Fruit fly (Drosophila melanogaster) whole organism, embryonic: Measurements from ENCODE around the gene Or67a.

ENCODE experiments used
- Asciz ChIP-seq: fragments of 200-800 bp; sonication (Bioruptor generic); optimal IDR thresholded peaks from 2 replicates; lab custom pipeline; 2017; ENCODE audit warnings: missing biosample characterization, mild to moderate bottlenecking, missing genetic modification characterization, missing genetic modification reagents
- Blimp-1 ChIP-seq: fragments of 200-800 bp; sonication (Bioruptor generic); optimal IDR thresholded peaks from 3 replicates; lab custom pipeline; 2018; ENCODE audit warnings: missing biosample characterization, missing genetic modification characterization, mild to moderate bottlenecking, moderate library complexity, missing genetic modification reagents
- BtbVII ChIP-seq: fragments of 200-800 bp; sonication (Bioruptor generic); optimal IDR thresholded peaks from 3 replicates; lab custom pipeline; 2017; ENCODE audit warnings: missing biosample characterization, mild to moderate bottlenecking, missing genetic modification characterization
- CG10147 ChIP-seq: fragments of 200-800 bp; sonication (Bioruptor generic); optimal IDR thresholded peaks from 2 replicates; lab custom pipeline; 2019; ENCODE audit warnings: missing biosample characterization, mild to moderate bottlenecking, missing genetic modification characterization, moderate library complexity
- CG14014 ChIP-seq: fragments of 200-800 bp; sonication (Bioruptor generic); IDR thresholded peaks from 2 replicates; pipeline ENCODE4 v1.3.6; 2022; ENCODE audit warnings: missing biosample characterization, missing genetic modification characterization
- CG15269 ChIP-seq: fragments of 200-800 bp; sonication (Bioruptor generic); optimal IDR thresholded peaks from 2 replicates; lab custom pipeline; 2018; ENCODE audit warnings: missing biosample characterization, mild to moderate bottlenecking, missing genetic modification characterization, moderate library complexity
- CG17829 ChIP-seq: fragments of 200-800 bp; optimal IDR thresholded peaks from 2 replicates; lab custom pipeline; 2019; ENCODE audit warnings: missing biosample characterization, mild to moderate bottlenecking, missing genetic modification characterization, moderate library complexity
- CG2712 ChIP-seq: fragments of 200-800 bp; optimal IDR thresholded peaks from 3 replicates; lab custom pipeline; 2019; ENCODE audit warnings: missing biosample characterization, mild to moderate bottlenecking, missing genetic modification characterization, moderate library complexity
- CG2875 ChIP-seq: fragments of 200-800 bp; sonication (Bioruptor generic); optimal IDR thresholded peaks from 2 replicates; lab custom pipeline; 2017; ENCODE audit warnings: missing biosample characterization, mild to moderate bottlenecking, missing genetic modification characterization, missing genetic modification reagents
- CG31441 ChIP-seq: fragments of 200-800 bp; sonication (Bioruptor generic); IDR thresholded peaks from 2 replicates; pipeline ENCODE4 v1.3.6; 2022; ENCODE audit warnings: missing biosample characterization, missing genetic modification characterization
- CG34224 ChIP-seq: fragments of 200-800 bp; sonication (Bioruptor generic); IDR thresholded peaks from 3 replicates; pipeline ENCODE4 v1.3.6; 2022; ENCODE audit warnings: missing biosample characterization, missing genetic modification characterization; ENCODE audit not compliant: partially characterized antibody
- CG34422 ChIP-seq: fragments of 200-800 bp; sonication (Bioruptor generic); IDR thresholded peaks from 3 replicates; pipeline ENCODE4 v1.3.6; 2022; ENCODE audit warnings: missing biosample characterization, missing genetic modification characterization
- CG5245 ChIP-seq: fragments of 200-800 bp; sonication (Bioruptor generic); optimal IDR thresholded peaks from 3 replicates; lab custom pipeline; 2016; ENCODE audit warnings: missing biosample characterization, missing genetic modification characterization
- CG7928 ChIP-seq: fragments of 200-800 bp; sonication (Bioruptor generic); optimal IDR thresholded peaks from 2 replicates; lab custom pipeline; 2017; ENCODE audit warnings: missing biosample characterization, mild to moderate bottlenecking, missing genetic modification characterization
- CG8281 ChIP-seq: fragments of 200-800 bp; sonication (Bioruptor generic); optimal IDR thresholded peaks from 2 replicates; lab custom pipeline; 2018; ENCODE audit warnings: missing biosample characterization, mild to moderate bottlenecking, missing genetic modification characterization, moderate library complexity
- CG8290 ChIP-seq, 3 experiments: fragments of 200-800 bp; sonication (Bioruptor generic); optimal IDR thresholded peaks; 2 replicates each; lab custom pipeline; 2016 to 2019; ENCODE audit warnings: missing biosample characterization in 3 of 3, missing genetic modification characterization in 3 of 3, mild to moderate bottlenecking in 2 of 3, moderate library complexity in 1 of 3
- Camta ChIP-seq: fragments of 200-800 bp; sonication (Bioruptor generic); optimal IDR thresholded peaks from 2 replicates; lab custom pipeline; 2016; ENCODE audit warnings: missing biosample characterization, missing genetic modification characterization
- D19B ChIP-seq: fragments of 200-800 bp; sonication (Bioruptor generic); optimal IDR thresholded peaks from 2 replicates; lab custom pipeline; 2017; ENCODE audit warnings: missing biosample characterization, mild to moderate bottlenecking, missing genetic modification characterization
- E2f2 ChIP-seq: fragments of 200-800 bp; sonication (Bioruptor generic); IDR thresholded peaks from 2 replicates; pipeline ENCODE4 v1.3.6; 2022; ENCODE audit warnings: missing biosample characterization, missing genetic modification characterization
- Eip74EF ChIP-seq, 2 experiments: fragments of 200-800 bp in 1 of 2; fragments of >200 bp in 1 of 2; sonication (Bioruptor generic) in 1 of 2; optimal IDR thresholded peaks; 2 replicates each; lab custom pipeline; 2017 to 2019; ENCODE audit warnings: missing biosample characterization in 2 of 2, missing genetic modification characterization in 2 of 2, mild to moderate bottlenecking in 1 of 2, moderate library complexity in 1 of 2
- Elba2 ChIP-seq: fragments of 200-800 bp; sonication (Bioruptor generic); optimal IDR thresholded peaks from 3 replicates; lab custom pipeline; 2016; ENCODE audit warnings: missing biosample characterization, missing genetic modification characterization
- Fer1 ChIP-seq: fragments of 200-800 bp; sonication (Bioruptor generic); optimal IDR thresholded peaks from 2 replicates; lab custom pipeline; 2017; ENCODE audit warnings: missing biosample characterization, mild to moderate bottlenecking, missing genetic modification characterization
- HHEX ChIP-seq: fragments of 200-800 bp; sonication (Bioruptor generic); optimal IDR thresholded peaks from 3 replicates; lab custom pipeline; 2017; ENCODE audit warnings: missing biosample characterization, mild to moderate bottlenecking, missing genetic modification characterization, missing genetic modification reagents
- HLH54F ChIP-seq: fragments of 200-800 bp; sonication (Bioruptor generic); optimal IDR thresholded peaks from 3 replicates; lab custom pipeline; 2016; ENCODE audit warnings: missing biosample characterization, missing genetic modification characterization
- Hr3 ChIP-seq: fragments of 200-800 bp; sonication (Bioruptor generic); optimal IDR thresholded peaks from 3 replicates; lab custom pipeline; 2016; ENCODE audit warnings: missing biosample characterization, missing genetic modification characterization
- Hr78 ChIP-seq, 2 experiments: fragments of 200-800 bp in 1 of 2; fragments of >200 bp in 1 of 2; sonication (Bioruptor generic) in 1 of 2; optimal IDR thresholded peaks; 2 replicates each; lab custom pipeline; 2017 to 2019; ENCODE audit warnings: missing biosample characterization in 2 of 2, missing genetic modification characterization in 2 of 2, mild to moderate bottlenecking in 1 of 2, moderate library complexity in 1 of 2
- Lim3 ChIP-seq: fragments of 200-800 bp; sonication (Bioruptor generic); IDR thresholded peaks from 2 replicates; pipeline ENCODE4 v1.3.6; 2022; ENCODE audit warnings: missing biosample characterization, missing genetic modification characterization
- Meics ChIP-seq: fragments of 200-800 bp; sonication (Bioruptor generic); optimal IDR thresholded peaks from 2 replicates; lab custom pipeline; 2017; ENCODE audit warnings: missing biosample characterization, mild to moderate bottlenecking, missing genetic modification characterization
- Nf-YB ChIP-seq: fragments of 200-800 bp; sonication (Bioruptor generic); optimal IDR thresholded peaks from 3 replicates; lab custom pipeline; 2019; ENCODE audit warnings: missing biosample characterization, mild to moderate bottlenecking, missing genetic modification characterization, moderate library complexity
- Ptx1 ChIP-seq: fragments of 200-800 bp; sonication (Bioruptor generic); IDR thresholded peaks from 2 replicates; pipeline ENCODE4 v1.3.6; 2022; ENCODE audit warnings: missing biosample characterization, missing genetic modification characterization
- Rx ChIP-seq: fragments of 200-800 bp; sonication (Bioruptor generic); IDR thresholded peaks from 2 replicates; pipeline ENCODE4 v1.3.6; 2022; ENCODE audit warnings: missing biosample characterization, missing genetic modification characterization
- Sry-δ ChIP-seq: fragments of 200-800 bp; sonication (Bioruptor generic); optimal IDR thresholded peaks from 2 replicates; lab custom pipeline; 2016; ENCODE audit warnings: missing biosample characterization, missing genetic modification characterization
- Xbp1 ChIP-seq: fragments of 200-800 bp; sonication (Bioruptor generic); optimal IDR thresholded peaks from 3 replicates; lab custom pipeline; 2016; ENCODE audit warnings: missing biosample characterization, mild to moderate bottlenecking, missing genetic modification characterization
- amos ChIP-seq: fragments of 200-800 bp; sonication (Bioruptor generic); IDR thresholded peaks from 2 replicates; pipeline ENCODE4 v1.3.6; 2022; ENCODE audit warnings: missing biosample characterization, missing genetic modification characterization; ENCODE audit not compliant: partially characterized antibody
- az2 ChIP-seq: fragments of 200-800 bp; sonication (Bioruptor generic); optimal IDR thresholded peaks from 3 replicates; lab custom pipeline; 2016; ENCODE audit warnings: missing biosample characterization, missing genetic modification characterization
- bcd ChIP-seq: fragments of 200-800 bp; sonication (Bioruptor generic); optimal IDR thresholded peaks from 2 replicates; lab custom pipeline; 2017; ENCODE audit warnings: missing biosample characterization, mild to moderate bottlenecking, missing genetic modification characterization
- croc ChIP-seq: fragments of 200-800 bp; sonication (Bioruptor generic); conservative IDR thresholded peaks from 3 replicates; pipeline ENCODE4 v1.3.6; 2022; ENCODE audit warnings: missing biosample characterization, missing genetic modification characterization
- crol ChIP-seq: fragments of 200-800 bp; sonication (Bioruptor generic); IDR thresholded peaks from 2 replicates; pipeline ENCODE4 v1.3.6; 2022; ENCODE audit warnings: missing biosample characterization, missing genetic modification characterization
- cwo ChIP-seq: fragments of 200-800 bp; sonication (Bioruptor generic); optimal IDR thresholded peaks from 3 replicates; lab custom pipeline; 2017; ENCODE audit warnings: missing biosample characterization, missing genetic modification characterization, mild to moderate bottlenecking, moderate library complexity, missing genetic modification reagents
- dan ChIP-seq: fragments of 200-800 bp; sonication (Bioruptor generic); IDR thresholded peaks from 2 replicates; pipeline ENCODE4 v1.3.6; 2022; ENCODE audit warnings: missing biosample characterization, missing genetic modification characterization
- dmrt11E ChIP-seq: fragments of 200-800 bp; sonication (Bioruptor generic); optimal IDR thresholded peaks from 3 replicates; lab custom pipeline; 2018; ENCODE audit warnings: missing biosample characterization, mild to moderate bottlenecking, missing genetic modification characterization, moderate library complexity
- exex ChIP-seq: fragments of 200-800 bp; sonication (Bioruptor generic); optimal IDR thresholded peaks from 4 replicates; lab custom pipeline; 2018; ENCODE audit warnings: missing biosample characterization, mild to moderate bottlenecking, missing genetic modification characterization, moderate library complexity
- fu2 ChIP-seq: fragments of 200-800 bp; sonication (Bioruptor generic); optimal IDR thresholded peaks from 2 replicates; lab custom pipeline; 2016; ENCODE audit warnings: missing biosample characterization, missing genetic modification characterization
- gsb ChIP-seq: fragments of 200-800 bp; sonication (Bioruptor generic); IDR thresholded peaks from 2 replicates; pipeline ENCODE4 v1.3.6; 2022; ENCODE audit warnings: missing biosample characterization, missing genetic modification characterization
- lbe ChIP-seq: fragments of 200-800 bp; sonication (Bioruptor generic); optimal IDR thresholded peaks from 2 replicates; lab custom pipeline; 2016; ENCODE audit warnings: missing biosample characterization, mild to moderate bottlenecking, missing genetic modification characterization
- rib ChIP-seq: fragments of 200-800 bp; sonication (Bioruptor generic); IDR thresholded peaks from 2 replicates; pipeline ENCODE4 v1.3.6; 2022; ENCODE audit warnings: missing biosample characterization, missing genetic modification characterization
- ro ChIP-seq: fragments of 200-800 bp; sonication (Bioruptor generic); IDR thresholded peaks from 2 replicates; pipeline ENCODE4 v1.3.6; 2022; ENCODE audit warnings: missing biosample characterization, missing genetic modification characterization
- sob ChIP-seq: fragments of 200-800 bp; sonication (Bioruptor generic); IDR thresholded peaks from 2 replicates; pipeline ENCODE4 v1.3.6; 2022; ENCODE audit warnings: missing biosample characterization, missing genetic modification characterization
- trh ChIP-seq: fragments of 200-800 bp; sonication (Bioruptor generic); optimal IDR thresholded peaks from 2 replicates; lab custom pipeline; 2016; ENCODE audit warnings: missing biosample characterization, missing genetic modification characterization
- zfh1 ChIP-seq: fragments of 200-800 bp; sonication (Bioruptor generic); IDR thresholded peaks from 3 replicates; pipeline ENCODE4 v1.3.6; 2022; ENCODE audit warnings: missing biosample characterization, missing genetic modification characterization

Or67a gene

DNA sequence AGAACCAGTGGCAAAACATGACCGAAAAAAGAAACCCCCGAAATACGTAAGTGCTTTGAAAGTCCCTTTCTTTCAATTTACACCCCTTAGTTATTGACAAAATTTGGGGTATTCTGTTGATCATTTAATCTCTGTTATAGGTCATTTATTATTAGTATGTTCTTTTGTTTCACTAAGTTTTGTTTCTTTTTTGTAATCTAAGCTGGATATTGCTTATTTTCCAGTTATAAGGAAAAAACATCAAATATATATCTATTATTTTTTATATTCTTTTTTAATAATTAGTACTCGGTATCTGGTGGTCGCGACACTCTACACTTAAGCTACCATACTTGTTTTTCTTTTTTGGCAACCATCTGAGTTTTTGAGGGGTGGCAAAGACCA lies 20.2 kb upstream of the Or67a start (continued):
- TF ChIP-seq Fer1 (GFP tag; lab: Kevin White, UChicago) (peak; percentile 34), CG2875 (GFP tag; lab: Kevin White, UChicago) (peak; percentile 68), CG15269 (tag; lab: Kevin White, UChicago) (peak; percentile 70), CG31441 (GFP tag; lab: Robert Waterston, UW) (peak; percentile 74), dmrt11E (tag; lab: Kevin White, UChicago) (peak; percentile 62), CG8290 (GFP tag; optimal IDR thresholded peaks at IDR 0.05; lab: Kevin White, UChicago) (no peak), CG8290 (tag; optimal IDR thresholded peaks at IDR 0.05; lab: Kevin White, UChicago) (no peak), CG5245 (GFP tag; lab: Kevin White, UChicago) (peak; percentile 27), Elba2 (GFP tag; lab: Kevin White, UChicago) (no peak), Eip74EF (GFP tag; optimal IDR thresholded peaks at IDR 0.05; lab: Kevin White, UChicago) (peak in 1 of 2 experiments; percentile 3), CG10147 (GFP tag; lab: Kevin White, UChicago) (peak; percentile 19), Hr3 (GFP tag; lab: Kevin White, UChicago) (peak; percentile 53), zfh1 (peak; percentile 28; the same call in 1 of the 3 replicates), bcd (peak; percentile 44), CG8281 (tag; lab: Kevin White, UChicago) (no peak), Camta (GFP tag; lab: Kevin White, UChicago) (no peak), CG7928 (GFP tag; lab: Kevin White, UChicago) (no peak), exex (no peak), Ptx1 (peak; percentile 54; the same call in 1 of the 2 replicates), az2 (GFP tag; lab: Kevin White, UChicago) (peak; percentile 12), Blimp-1 (peak; percentile 72), CG34224 (GFP tag; lab: Robert Waterston, UW) (no peak), crol (GFP tag; lab: Robert Waterston, UW) (no peak), Meics (GFP tag; lab: Kevin White, UChicago) (peak; percentile 61), Nf-YB (GFP tag; lab: Kevin White, UChicago) (peak; percentile 37), CG2712 (tag; lab: Kevin White, UChicago) (peak; percentile 84), D19B (GFP tag; lab: Kevin White, UChicago) (peak; percentile 97), Hr78 (GFP tag; optimal IDR thresholded peaks at IDR 0.05; lab: Kevin White, UChicago) (peak in 1 of 2 experiments; percentile 20), cwo (GFP tag; lab: Kevin White, UChicago) (peak; percentile 53), gsb (GFP tag; lab: Robert Waterston, UW) (no peak), Xbp1 (no peak), rib (GFP tag; lab: Robert Waterston, UW) (no peak), sob (GFP tag; lab: Robert Waterston, UW) (0 out of 2 replicates have a peak, but pooled peaks have one; percentile 21), amos (GFP tag; lab: Robert Waterston, UW) (no peak), Asciz (GFP tag; lab: Kevin White, UChicago) (peak; percentile 63), ro (GFP tag; lab: Robert Waterston, UW) (no peak), CG17829 (peak; percentile 61), croc (peak; percentile 32; the same call in 1 of the 3 replicates), HLH54F (GFP tag; lab: Kevin White, UChicago) (no peak), BtbVII (GFP tag; lab: Kevin White, UChicago) (peak; percentile 19), CG34422 (GFP tag; lab: Robert Waterston, UW) (no peak), dan (no peak), fu2 (GFP tag; lab: Kevin White, UChicago) (no peak), Lim3 (GFP tag; lab: Robert Waterston, UW) (no peak), CG14014 (no peak), Rx (GFP tag; lab: Robert Waterston, UW) (0 out of 2 replicates have a peak, but pooled peaks have one; percentile 14), Sry-δ (GFP tag; lab: Kevin White, UChicago) (no peak), lbe (GFP tag; lab: Kevin White, UChicago) (no peak), HHEX (GFP tag; lab: Kevin White, UChicago) (no peak), trh (GFP tag; lab: Kevin White, UChicago) (peak; percentile 0), E2f2 (no peak)
